Fruit fly (Drosophila melanogaster): ENCODE results near the gene CG34328.

Gene CG34328

DNA sequence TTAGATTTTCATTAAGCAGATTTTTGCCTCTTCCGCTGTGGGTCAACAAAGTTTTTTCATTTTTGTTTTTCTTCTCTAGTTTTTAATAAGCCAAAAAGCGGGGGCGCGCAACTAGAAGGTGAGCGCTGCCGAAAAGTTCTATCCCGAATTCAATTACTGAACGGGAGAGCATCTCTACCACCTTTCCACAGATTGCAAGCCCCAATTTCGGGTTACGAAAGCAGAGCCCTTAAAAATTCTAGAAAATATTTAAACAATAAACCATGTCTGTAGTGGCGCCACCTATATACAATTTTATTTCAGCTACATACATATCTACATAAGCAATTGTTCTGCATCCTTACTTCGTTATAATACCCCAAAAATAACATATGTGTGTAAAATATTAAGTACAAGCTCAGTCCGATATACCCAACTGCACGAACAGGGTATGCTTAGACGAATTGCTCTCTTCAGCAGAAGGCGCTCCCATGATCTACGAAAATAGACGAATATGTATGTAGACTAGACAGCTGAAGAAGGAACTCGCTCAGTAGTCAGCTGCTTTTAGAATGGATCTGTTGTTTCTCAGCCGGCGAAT is 41.4 kb downstream of the CG34328 start, which contains the start of gene CG6106 (continued):
- TF ChIP-seq nmo (GFP tag; optimal IDR thresholded peaks at IDR 0.05) (peak; percentile 26), bcd (GFP tag; optimal IDR thresholded peaks at IDR 0.05) (peak; percentile 14), tna (GFP tag; IDR thresholded peaks at IDR 0.05; ENCODE audit: partially characterized antibody) (no peak), bowl (GFP tag; IDR thresholded peaks at IDR 0.05) (no peak), dmrt99B (tag; optimal IDR thresholded peaks at IDR 0.05) (peak; percentile 54), Xrp1 (GFP tag; IDR thresholded peaks at IDR 0.05) (peak; percentile 18; the same call in 1 of the 2 replicates), tin (GFP tag; optimal IDR thresholded peaks at IDR 0.05) (no peak), slp2 (GFP tag; optimal IDR thresholded peaks at IDR 0.05) (no peak), CG10366 (GFP tag; IDR thresholded peaks at IDR 0.05) (no peak), D19A (tag; optimal IDR thresholded peaks at IDR 0.05) (peak; percentile 5), E2f2 (GFP tag; IDR thresholded peaks at IDR 0.05) (no peak), CG18262 (tag; optimal IDR thresholded peaks at IDR 0.05) (peak; percentile 25), D (optimal IDR thresholded peaks at IDR 0.05) (no peak), D (GFP tag; optimal IDR thresholded peaks at IDR 0.05) (peak; percentile 12), Trl (optimal IDR thresholded peaks at IDR 0.05) (no peak), Trl (GFP tag; optimal IDR thresholded peaks at IDR 0.05) (no peak), lab (GFP tag; optimal IDR thresholded peaks at IDR 0.05) (peak; percentile 2), Sox102F (GFP tag; optimal IDR thresholded peaks at IDR 0.05) (peak; percentile 48), CG13894 (tag; optimal IDR thresholded peaks at IDR 0.05) (no peak), lmd (GFP tag; IDR thresholded peaks at IDR 0.05) (peak; percentile 34; the same call in 1 of the 2 replicates), pum (GFP tag; optimal IDR thresholded peaks at IDR 0.05) (peak; percentile 6), Ets65A (GFP tag) (peak; percentile 90), dmrt11E (tag; optimal IDR thresholded peaks at IDR 0.05) (no peak), Hr3 (GFP tag; optimal IDR thresholded peaks at IDR 0.05) (no peak), CG17359 (tag; optimal IDR thresholded peaks at IDR 0.05) (peak; percentile 12), mld (GFP tag; IDR thresholded peaks at IDR 0.05; ENCODE audit: partially characterized antibody) (no peak), slbo (GFP tag; IDR thresholded peaks at IDR 0.05) (peak; percentile 10; the same call in 1 of the 2 replicates), Abd-B (GFP tag; optimal IDR thresholded peaks at IDR 0.05) (no peak), row (GFP tag; IDR thresholded peaks at IDR 0.05) (peak; percentile 31), abd-A (tag; optimal IDR thresholded peaks at IDR 0.05) (no peak), CG7963 (GFP tag; IDR thresholded peaks at IDR 0.05; ENCODE audit: partially characterized antibody) (no peak), CG6689 (GFP tag; IDR thresholded peaks at IDR 0.05) (0 out of 2 replicates have a peak, but pooled peaks have one; percentile 21), CG12942 (GFP tag; optimal IDR thresholded peaks at IDR 0.05) (no peak), ftz-f1 (GFP tag; optimal IDR thresholded peaks at IDR 0.05) (no peak), CG15269 (tag; optimal IDR thresholded peaks at IDR 0.05) (peak; percentile 9), jing (GFP tag; optimal IDR thresholded peaks at IDR 0.05) (no peak), CG17361 (GFP tag; IDR thresholded peaks at IDR 0.05) (0 out of 3 replicates have a peak, but pooled peaks have one; percentile 32), Lpt (GFP tag; optimal IDR thresholded peaks at IDR 0.05) (no peak), CG17385 (GFP tag; optimal IDR thresholded peaks at IDR 0.05) (peak; percentile 8), CG10147 (GFP tag; optimal IDR thresholded peaks at IDR 0.05) (no peak), bab2 (GFP tag; optimal IDR thresholded peaks at IDR 0.05) (no peak), BEAF-32 (GFP tag; optimal IDR thresholded peaks at IDR 0.05) (no peak), pan (optimal IDR thresholded peaks at IDR 0.05) (no peak), pan (GFP tag; optimal IDR thresholded peaks at IDR 0.05 in 1 of 2, IDR thresholded peaks at IDR 0.05 in 1 of 2) (no peak), CG3407 (GFP tag; optimal IDR thresholded peaks at IDR 0.05) (no peak), Hr51 (GFP tag; optimal IDR thresholded peaks at IDR 0.05) (peak in 1 of 2 experiments; percentile 32), CG7357 (GFP tag; IDR thresholded peaks at IDR 0.05) (no peak), Sin3A (optimal IDR thresholded peaks at IDR 0.05) (no peak), gem (tag; optimal IDR thresholded peaks at IDR 0.05) (peak; percentile 33), CG7987 (GFP tag; optimal IDR thresholded peaks at IDR 0.05) (no peak), CG13424 (tag; optimal IDR thresholded peaks at IDR 0.05) (peak; percentile 39)

Data from whole organism, embryonic.